Worm (Caenorhabditis elegans): ENCODE measurements around the gene C49F5.5.

- TF ChIP-seq ztf-11 (tag; optimal IDR thresholded peaks at IDR 0.05): no peak
- no peak for TF ChIP-seq unc-62 (GFP tag; optimal IDR thresholded peaks at IDR 0.05)
- no peak for TF ChIP-seq pha-4 (tag; optimal IDR thresholded peaks at IDR 0.05)
- TF ChIP-seq ceh-39 (tag; optimal IDR thresholded peaks at IDR 0.05): no peak
- TF ChIP-seq elt-3 (tag; optimal IDR thresholded peaks at IDR 0.05): no peak
- TF ChIP-seq ces-1 (GFP tag; optimal IDR thresholded peaks at IDR 0.05): no peak
Observed at ce11 chrX:11992778-11993177, 6.8 kb downstream of the C49F5.5 start.
